Fruit fly (Drosophila melanogaster): ENCODE measurements around the gene Prp6.

The Prp6 gene

dm6 chr3L:18890283-18891175 lies 14.6 kb upstream of the Prp6 start, which contains the start of gene CG3961 (continued):
- TF ChIP-seq CG1603 (tag; optimal IDR thresholded peaks at IDR 0.05) (peak; percentile 90), NK7.1 (GFP tag; optimal IDR thresholded peaks at IDR 0.05) (peak; percentile 81), CG6689 (GFP tag; IDR thresholded peaks at IDR 0.05) (peak; percentile 97), CG3163 (GFP tag; optimal IDR thresholded peaks at IDR 0.05) (peak; percentile 72), wdn (GFP tag; IDR thresholded peaks at IDR 0.05) (peak; percentile 80), CG12071 (GFP tag; optimal IDR thresholded peaks at IDR 0.05) (peak; percentile 72), Dp (GFP tag; optimal IDR thresholded peaks at IDR 0.05) (peak; percentile 20), CG9817 (tag; optimal IDR thresholded peaks at IDR 0.05) (peak; percentile 91), nerfin-2 (GFP tag; IDR thresholded peaks at IDR 0.05; ENCODE audit: partially characterized antibody) (0 out of 2 replicates have a peak, but pooled peaks have one; percentile 16), CG17186 (GFP tag; optimal IDR thresholded peaks at IDR 0.05) (peak; percentile 91), MESR4 (GFP tag; optimal IDR thresholded peaks at IDR 0.05) (peak; percentile 31), ac (GFP tag; optimal IDR thresholded peaks at IDR 0.05) (peak; percentile 76), sim (GFP tag; IDR thresholded peaks at IDR 0.05) (peak; percentile 80; the same call in 1 of the 2 replicates), CG3281 (GFP tag; optimal IDR thresholded peaks at IDR 0.05) (peak; percentile 95), CG30020 (tag; optimal IDR thresholded peaks at IDR 0.05) (peak; percentile 90), CG11085 (GFP tag; IDR thresholded peaks at IDR 0.05) (peak; percentile 59), CG31224 (GFP tag; IDR thresholded peaks at IDR 0.05) (peak; percentile 68), CG2129 (GFP tag; IDR thresholded peaks at IDR 0.05; ENCODE audit: partially characterized antibody) (no peak), salm (tag; optimal IDR thresholded peaks at IDR 0.05) (peak; percentile 97), ap (GFP tag; IDR thresholded peaks at IDR 0.05) (peak; percentile 83), Six4 (GFP tag; optimal IDR thresholded peaks at IDR 0.05) (peak; percentile 96), odd (GFP tag; optimal IDR thresholded peaks at IDR 0.05) (peak; percentile 98), NFAT (GFP tag; IDR thresholded peaks at IDR 0.05) (no peak), Sry-δ (GFP tag; optimal IDR thresholded peaks at IDR 0.05) (peak; percentile 43), CG6854 (GFP tag; optimal IDR thresholded peaks at IDR 0.05) (peak; percentile 95), Xrp1 (GFP tag; IDR thresholded peaks at IDR 0.05) (peak; percentile 97), zfh1 (GFP tag; IDR thresholded peaks at IDR 0.05) (peak; percentile 85), Neu2 (GFP tag; optimal IDR thresholded peaks at IDR 0.05; ENCODE audit: borderline replicate concordance) (no peak), Ada2b (GFP tag; IDR thresholded peaks at IDR 0.05) (peak; percentile 80), CG4820 (GFP tag; optimal IDR thresholded peaks at IDR 0.05) (peak; percentile 98), her (GFP tag; optimal IDR thresholded peaks at IDR 0.05) (peak; percentile 60), Xbp1 (GFP tag; optimal IDR thresholded peaks at IDR 0.05) (peak; percentile 98), HLH3B (GFP tag; IDR thresholded peaks at IDR 0.05) (peak; percentile 95), CG12236 (GFP tag; optimal IDR thresholded peaks at IDR 0.05) (peak; percentile 76), CG9876 (GFP tag; optimal IDR thresholded peaks at IDR 0.05) (peak; percentile 57), CG17912 (GFP tag; optimal IDR thresholded peaks at IDR 0.05) (peak; percentile 13), Nf-YB (GFP tag; optimal IDR thresholded peaks at IDR 0.05) (peak; percentile 89), CG2889 (GFP tag; IDR thresholded peaks at IDR 0.05) (peak; percentile 72; the same call in 2 of the 3 replicates), vnd (GFP tag; IDR thresholded peaks at IDR 0.05; ENCODE audit: partially characterized antibody) (no peak), H15 (GFP tag; IDR thresholded peaks at IDR 0.05) (peak; percentile 80), CG17385 (GFP tag; optimal IDR thresholded peaks at IDR 0.05) (peak; percentile 96), psq (GFP tag; optimal IDR thresholded peaks at IDR 0.05) (peak; percentile 89), CG10209 (GFP tag; optimal IDR thresholded peaks at IDR 0.05) (peak; percentile 98), knrl (GFP tag; IDR thresholded peaks at IDR 0.05; ENCODE audit: partially characterized antibody) (no peak), sd (tag; optimal IDR thresholded peaks at IDR 0.05) (peak; percentile 90), CG9932 (GFP tag; IDR thresholded peaks at IDR 0.05) (peak; percentile 72), Gug (GFP tag; IDR thresholded peaks at IDR 0.05) (peak; percentile 81), Lim3 (GFP tag; IDR thresholded peaks at IDR 0.05) (no peak; the same call in 1 of the 2 replicates), br (optimal IDR thresholded peaks at IDR 0.05) (no peak)

Data from whole organism, embryonic.